Worm (Caenorhabditis elegans): ENCODE measurements around the gene glt-4.

glt-4 gene

DNA sequence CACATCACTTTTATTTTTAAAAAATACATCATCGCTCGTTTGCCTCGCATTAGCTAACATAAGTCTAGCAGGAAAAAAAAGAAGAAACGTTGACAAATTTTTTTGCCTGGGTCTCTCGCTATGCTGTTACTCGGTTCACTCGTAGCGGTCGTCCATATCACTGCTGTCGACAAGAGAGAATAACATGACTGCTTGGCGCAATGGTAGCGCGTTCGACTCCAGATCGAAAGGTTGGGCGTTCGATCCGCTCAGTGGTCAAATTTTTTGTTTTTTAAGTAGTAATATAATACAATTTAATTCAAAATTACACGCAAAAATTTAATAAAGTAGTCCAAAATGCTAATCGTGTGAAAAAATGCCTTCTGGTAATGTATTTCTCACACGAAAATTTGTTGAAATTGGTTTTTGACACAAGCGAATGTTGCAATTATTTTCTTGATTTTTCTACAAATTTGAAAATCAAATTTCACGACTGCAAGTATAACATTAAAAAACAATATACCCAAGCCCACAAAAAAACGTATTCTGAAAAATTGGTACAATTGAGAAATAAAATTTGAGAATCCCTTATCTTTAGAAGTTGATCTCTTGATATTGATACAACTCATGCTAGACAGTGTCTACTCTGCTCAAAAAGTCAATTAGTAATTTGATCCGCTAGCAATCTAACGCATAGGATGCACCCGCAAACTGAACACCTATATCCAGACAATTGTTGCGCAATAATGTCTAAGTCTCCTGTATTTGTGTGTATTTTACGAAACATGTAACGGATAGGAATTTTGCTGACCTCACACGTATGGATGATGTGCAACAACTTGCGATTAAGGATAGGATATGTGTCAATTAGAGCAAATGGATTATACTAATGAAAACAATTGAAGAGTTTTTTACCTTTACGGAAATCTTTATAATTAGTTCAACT is 31.8 kb upstream of the glt-4 start (continued):
- TF ChIP-seq unc-3 (GFP tag; conservative IDR thresholded peaks at IDR 0.05) (peak; percentile 77), unc-3 (tag; optimal IDR thresholded peaks at IDR 0.05) (no peak), hlh-13 (GFP tag; optimal IDR thresholded peaks at IDR 0.05) (peak; percentile 43), K02D7.2 (tag; optimal IDR thresholded peaks at IDR 0.05) (peak; percentile 29), T23F11.4 (GFP tag; optimal IDR thresholded peaks at IDR 0.05) (peak; percentile 49), ahr-1 (tag; optimal IDR thresholded peaks at IDR 0.05) (no peak), hlh-30 (tag; optimal IDR thresholded peaks at IDR 0.05; ENCODE audit: insufficient read depth) (no peak), fkh-6 (tag; optimal IDR thresholded peaks at IDR 0.05) (peak; percentile 6), rnt-1 (tag; optimal IDR thresholded peaks at IDR 0.05) (peak; percentile 7), ttx-3 (tag; optimal IDR thresholded peaks at IDR 0.05) (peak; percentile 80), ceh-19 (GFP tag; optimal IDR thresholded peaks at IDR 0.05) (peak; percentile 72), hlh-8 (tag; optimal IDR thresholded peaks at IDR 0.05) (peak; percentile 59), ama-1 (optimal IDR thresholded peaks at IDR 0.05) (no peak), ceh-45 (GFP tag; IDR thresholded peaks at IDR 0.05) (peak; percentile 64; the same call in 1 of the 2 replicates), tbx-7 (tag; optimal IDR thresholded peaks at IDR 0.05) (no peak), ceh-24 (tag; optimal IDR thresholded peaks at IDR 0.05) (peak; percentile 51), nfya-1 (tag; optimal IDR thresholded peaks at IDR 0.05) (peak; percentile 33), lin-11 (tag; optimal IDR thresholded peaks at IDR 0.05) (peak; percentile 70), F13H6.1 (tag; optimal IDR thresholded peaks at IDR 0.05) (peak; percentile 17), ref-2 (tag; optimal IDR thresholded peaks at IDR 0.05) (peak; percentile 48), sox-4 (tag; optimal IDR thresholded peaks at IDR 0.05) (peak; percentile 77)

DNA sequence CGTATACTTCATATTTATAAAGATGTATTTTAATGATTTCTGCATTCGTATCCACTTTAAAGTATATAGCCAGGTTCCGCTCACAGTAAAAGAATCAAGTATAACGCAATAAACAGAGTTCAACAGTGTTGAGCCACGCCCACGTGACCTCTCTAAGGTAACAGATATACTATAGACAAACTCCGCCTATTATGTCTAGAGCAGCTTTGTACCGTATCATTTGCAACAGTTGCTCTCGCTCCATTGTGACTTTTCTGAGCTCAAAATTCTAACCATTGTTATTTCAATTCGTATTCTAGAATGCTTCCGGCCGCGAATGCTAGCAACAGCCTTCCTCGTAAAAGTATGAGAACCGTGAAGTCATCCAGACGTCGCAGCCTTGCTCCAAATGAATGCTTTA is 29.9 kb upstream of the glt-4 start, which contains the start of gene C03B1.17:
Gene C03B1.17 (plus strand): TSS at position 301 of the 400 bp plus-strand sequence.
- TF ChIP-seq odd-2 (tag; optimal IDR thresholded peaks at IDR 0.05) = no peak
- no peak for TF ChIP-seq ceh-19 (GFP tag; optimal IDR thresholded peaks at IDR 0.05)
- no peak for TF ChIP-seq ets-4 (tag; optimal IDR thresholded peaks at IDR 0.05)
- no peak for TF ChIP-seq fkh-10 (GFP tag; optimal IDR thresholded peaks at IDR 0.05)
- TF ChIP-seq ttx-3 (tag; optimal IDR thresholded peaks at IDR 0.05) = no peak
- TF ChIP-seq nfya-1 (tag; optimal IDR thresholded peaks at IDR 0.05) = no peak
- TF ChIP-seq ceh-48 (tag; optimal IDR thresholded peaks at IDR 0.05) = no peak
- no peak for TF ChIP-seq pat-9 (tag; optimal IDR thresholded peaks at IDR 0.05)
- no peak for TF ChIP-seq elt-2 (tag; optimal IDR thresholded peaks at IDR 0.05)
- TF ChIP-seq elt-4 (tag; optimal IDR thresholded peaks at IDR 0.05) = no peak
- TF ChIP-seq sox-2 (GFP tag; IDR thresholded peaks at IDR 0.05) = no peak
- no peak for TF ChIP-seq ahr-1 (tag; optimal IDR thresholded peaks at IDR 0.05)
- TF ChIP-seq sox-4 (tag; optimal IDR thresholded peaks at IDR 0.05) = no peak
- no peak for TF ChIP-seq eyg-1 (tag; optimal IDR thresholded peaks at IDR 0.05)
- no peak for TF ChIP-seq syd-9 (tag; optimal IDR thresholded peaks at IDR 0.05)
- no peak for TF ChIP-seq npax-4 (tag; optimal IDR thresholded peaks at IDR 0.05)
- no peak for TF ChIP-seq sdc-2 (tag; optimal IDR thresholded peaks at IDR 0.05)
- TF ChIP-seq ztf-16 (tag; optimal IDR thresholded peaks at IDR 0.05) = no peak
- TF ChIP-seq hlh-30 (tag; optimal IDR thresholded peaks at IDR 0.05; ENCODE audit: insufficient read depth) = no peak
- no peak for TF ChIP-seq rnt-1 (tag; optimal IDR thresholded peaks at IDR 0.05)

DNA sequence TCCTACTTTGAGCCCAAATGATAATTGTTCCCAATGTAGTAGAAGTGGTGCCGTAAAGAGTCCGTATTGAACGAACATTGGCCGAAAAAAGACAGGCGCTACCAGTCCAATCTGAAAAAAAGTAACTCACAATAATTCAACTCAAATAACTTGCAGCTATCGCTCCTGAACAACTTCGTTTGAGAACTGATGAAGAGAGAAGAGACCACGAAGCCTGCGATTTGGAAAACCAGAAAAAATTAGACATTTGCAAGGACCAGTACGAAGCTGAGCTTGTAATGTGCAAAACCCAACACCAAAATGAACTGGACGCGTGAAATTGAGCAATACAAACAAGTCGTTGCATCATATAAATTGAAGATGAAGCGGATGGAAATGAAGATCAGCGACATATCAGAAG is 28.8 kb upstream of the glt-4 start, which contains the start of gene C03B1.1:
Gene C03B1.1 (plus strand): TSS at position 301 of the 400 bp plus-strand sequence.
- TF ChIP-seq zip-5 (tag; optimal IDR thresholded peaks at IDR 0.05) (no peak), ceh-19 (GFP tag; optimal IDR thresholded peaks at IDR 0.05) (no peak)
